Fruit fly (Drosophila melanogaster) whole organism, embryonic: ENCODE measurements around the gene yellow-e.
A peak's percentile ranks its signal among the peaks of the same experiment; 100 is the strongest.

Experiments
- Bdp1 ChIP-seq: fragments of 200-800 bp; sonication (Bioruptor generic); optimal IDR thresholded peaks from 3 replicates; lab custom pipeline; 2016; ENCODE audit warnings: missing biosample characterization, missing genetic modification characterization
- C15 ChIP-seq: fragments of 200-800 bp; sonication (Bioruptor generic); IDR thresholded peaks from 3 replicates; pipeline ENCODE4 v1.3.6; 2022; ENCODE audit warnings: missing biosample characterization, missing genetic modification characterization
- CG11247 ChIP-seq: fragments of 200-800 bp; sonication (Bioruptor generic); IDR thresholded peaks from 2 replicates; pipeline ENCODE4 v1.3.6; 2022; ENCODE audit warnings: missing biosample characterization, missing genetic modification characterization
- CG11504 ChIP-seq: fragments of 200-800 bp; sonication (Bioruptor generic); optimal IDR thresholded peaks from 3 replicates; lab custom pipeline; 2019; ENCODE audit warnings: missing biosample characterization, mild to moderate bottlenecking, missing genetic modification characterization, moderate library complexity
- CG13624 ChIP-seq: fragments of 200-800 bp; sonication (Bioruptor generic); optimal IDR thresholded peaks from 2 replicates; lab custom pipeline; 2016; ENCODE audit warnings: missing biosample characterization, missing genetic modification characterization
- CG14667 ChIP-seq: fragments of 200-800 bp; sonication (Bioruptor generic); IDR thresholded peaks from 2 replicates; pipeline ENCODE4 v1.3.6; 2022; ENCODE audit warnings: missing biosample characterization, missing genetic modification characterization
- CG15696 ChIP-seq: fragments of 200-800 bp; sonication (Bioruptor generic); optimal IDR thresholded peaks from 2 replicates; lab custom pipeline; 2019; ENCODE audit warnings: missing biosample characterization, mild to moderate bottlenecking, missing genetic modification characterization, moderate library complexity
- CG16863 ChIP-seq: fragments of 200-800 bp; sonication (Bioruptor generic); optimal IDR thresholded peaks from 3 replicates; lab custom pipeline; 2016; ENCODE audit warnings: missing biosample characterization, missing genetic modification characterization
- CG17568 ChIP-seq: fragments of 200-800 bp; sonication (Bioruptor generic); optimal IDR thresholded peaks from 2 replicates; lab custom pipeline; 2018; ENCODE audit warnings: missing biosample characterization, mild to moderate bottlenecking, missing genetic modification characterization, moderate library complexity
- CG18764 ChIP-seq: fragments of 200-800 bp; sonication (Bioruptor generic); optimal IDR thresholded peaks from 3 replicates; lab custom pipeline; 2016; ENCODE audit warnings: missing biosample characterization, missing genetic modification characterization
- CG2199 ChIP-seq: fragments of 200-800 bp; sonication (Bioruptor generic); IDR thresholded peaks from 3 replicates; pipeline ENCODE4 v1.3.6; 2022; ENCODE audit warnings: missing biosample characterization, missing genetic modification characterization
- CG3281 ChIP-seq: fragments of 200-800 bp; sonication (Bioruptor generic); optimal IDR thresholded peaks from 3 replicates; lab custom pipeline; 2017; ENCODE audit warnings: missing biosample characterization, mild to moderate bottlenecking, missing genetic modification characterization
- CG3838 ChIP-seq: fragments of 200-800 bp; sonication (Bioruptor generic); optimal IDR thresholded peaks from 3 replicates; lab custom pipeline; 2016; ENCODE audit warnings: missing biosample characterization, missing genetic modification characterization
- CG4707 ChIP-seq: fragments of 200-800 bp; sonication (Bioruptor generic); optimal IDR thresholded peaks from 2 replicates; lab custom pipeline; 2018; ENCODE audit warnings: missing biosample characterization, mild to moderate bottlenecking, missing genetic modification characterization, moderate library complexity
- CG6254 ChIP-seq: fragments of 200-800 bp; sonication (Bioruptor generic); optimal IDR thresholded peaks from 3 replicates; lab custom pipeline; 2017; ENCODE audit warnings: mild to moderate bottlenecking, missing biosample characterization, missing genetic modification reagents, missing genetic modification characterization
- CG6813 ChIP-seq: fragments of 200-800 bp; sonication (Bioruptor generic); optimal IDR thresholded peaks from 2 replicates; lab custom pipeline; 2017; ENCODE audit warnings: missing biosample characterization, missing genetic modification characterization, mild to moderate bottlenecking, moderate library complexity, missing genetic modification reagents
- CG6854 ChIP-seq: fragments of 200-800 bp; sonication (Bioruptor generic); optimal IDR thresholded peaks from 3 replicates; lab custom pipeline; 2017; ENCODE audit warnings: missing biosample characterization, mild to moderate bottlenecking, missing genetic modification characterization
- CoRest ChIP-seq: fragments of 200-800 bp; sonication (Bioruptor generic); optimal IDR thresholded peaks from 3 replicates; lab custom pipeline; 2018; ENCODE audit warnings: missing biosample characterization, mild to moderate bottlenecking, missing genetic modification characterization, moderate library complexity
- Deaf1 ChIP-seq: fragments of 200-800 bp; optimal IDR thresholded peaks from 3 replicates; lab custom pipeline; 2019; ENCODE audit warnings: missing biosample characterization, mild to moderate bottlenecking, missing genetic modification characterization, moderate library complexity
- Elba2 ChIP-seq: fragments of 200-800 bp; sonication (Bioruptor generic); optimal IDR thresholded peaks from 3 replicates; lab custom pipeline; 2016; ENCODE audit warnings: missing biosample characterization, missing genetic modification characterization
- GATAe ChIP-seq: fragments of 200-800 bp; sonication (Bioruptor generic); conservative IDR thresholded peaks from 2 replicates; pipeline ENCODE4 v1.3.6; 2022; ENCODE audit warnings: missing biosample characterization, missing genetic modification characterization
- HHEX ChIP-seq: fragments of 200-800 bp; sonication (Bioruptor generic); optimal IDR thresholded peaks from 3 replicates; lab custom pipeline; 2017; ENCODE audit warnings: missing biosample characterization, mild to moderate bottlenecking, missing genetic modification characterization, missing genetic modification reagents
- HmgZ ChIP-seq: fragments of 200-800 bp; sonication (Bioruptor generic); optimal IDR thresholded peaks from 2 replicates; lab custom pipeline; 2018; ENCODE audit warnings: missing biosample characterization, mild to moderate bottlenecking, missing genetic modification characterization
- Hsf ChIP-seq: fragments of 200-800 bp; sonication (Bioruptor generic); optimal IDR thresholded peaks from 3 replicates; lab custom pipeline; 2016; ENCODE audit warnings: missing biosample characterization, missing genetic modification characterization
- MBD-R2 ChIP-seq: fragments of 200-800 bp; sonication (Bioruptor generic); IDR thresholded peaks from 2 replicates; pipeline ENCODE4 v1.3.6; 2022; ENCODE audit warnings: missing biosample characterization, missing genetic modification characterization
- Myb ChIP-seq: fragments of 200-800 bp; sonication (Bioruptor generic); optimal IDR thresholded peaks from 2 replicates; lab custom pipeline; 2016; ENCODE audit warnings: missing biosample characterization, missing genetic modification characterization
- NC2β ChIP-seq: fragments of 200-800 bp; sonication (Bioruptor generic); optimal IDR thresholded peaks from 2 replicates; lab custom pipeline; 2016; ENCODE audit warnings: missing biosample characterization, missing genetic modification characterization
- Usf ChIP-seq: fragments of 200-800 bp; sonication (Bioruptor generic); optimal IDR thresholded peaks from 2 replicates; lab custom pipeline; 2017; ENCODE audit warnings: missing genotype, missing biosample characterization, missing genetic modification characterization
- ash1 ChIP-seq: fragments of 200-800 bp; sonication (Bioruptor generic); optimal IDR thresholded peaks from 2 replicates; lab custom pipeline; 2018; ENCODE audit warnings: missing biosample characterization, mild to moderate bottlenecking, missing genetic modification characterization
- cad ChIP-seq: fragments of >200 bp; optimal IDR thresholded peaks from 2 replicates; lab custom pipeline; 2017; ENCODE audit warnings: missing biosample characterization, missing genetic modification characterization
- crp ChIP-seq, 2 experiments: fragments of 200-800 bp; sonication (Bioruptor generic); optimal IDR thresholded peaks; 2 replicates in 1 of 2; 3 replicates in 1 of 2; lab custom pipeline; 2017; ENCODE audit warnings: missing biosample characterization in 2 of 2, missing genetic modification characterization in 2 of 2, mild to moderate bottlenecking in 1 of 2, moderate library complexity in 1 of 2
- cwo ChIP-seq: fragments of 200-800 bp; sonication (Bioruptor generic); optimal IDR thresholded peaks from 3 replicates; lab custom pipeline; 2017; ENCODE audit warnings: missing biosample characterization, missing genetic modification characterization, mild to moderate bottlenecking, moderate library complexity, missing genetic modification reagents
- dpn ChIP-seq, 2 experiments: fragments of 200-800 bp; sonication (Bioruptor generic); optimal IDR thresholded peaks; 3 replicates each; lab custom pipeline; 2016; ENCODE audit warnings: missing biosample characterization in 2 of 2, missing genetic modification characterization in 2 of 2
- esg ChIP-seq: fragments of 200-800 bp; sonication (Bioruptor generic); conservative IDR thresholded peaks from 2 replicates; pipeline ENCODE4 v1.3.6; 2022; ENCODE audit warnings: missing biosample characterization, missing genetic modification characterization
- ewg ChIP-seq: fragments of 200-800 bp; sonication (Bioruptor generic); optimal IDR thresholded peaks from 3 replicates; lab custom pipeline; 2017; ENCODE audit warnings: mild to moderate bottlenecking, missing biosample characterization, missing genetic modification reagents, missing genetic modification characterization
- jing ChIP-seq: fragments of 200-800 bp; sonication (Bioruptor generic); optimal IDR thresholded peaks from 2 replicates; lab custom pipeline; 2018; ENCODE audit warnings: missing biosample characterization, mild to moderate bottlenecking, missing genetic modification characterization
- lilli ChIP-seq: fragments of 200-800 bp; sonication (Bioruptor generic); optimal IDR thresholded peaks from 3 replicates; lab custom pipeline; 2016; ENCODE audit warnings: missing biosample characterization, missing genetic modification characterization
- mld ChIP-seq: fragments of 200-800 bp; sonication (Bioruptor generic); IDR thresholded peaks from 3 replicates; pipeline ENCODE4 v1.3.6; 2022; ENCODE audit warnings: missing biosample characterization, missing genetic modification characterization; ENCODE audit not compliant: partially characterized antibody
- org-1 ChIP-seq: fragments of 200-800 bp; sonication (Bioruptor generic); optimal IDR thresholded peaks from 2 replicates; lab custom pipeline; 2017; ENCODE audit warnings: missing biosample characterization, missing genetic modification characterization
- pita ChIP-seq: fragments of 200-800 bp; sonication (Bioruptor generic); optimal IDR thresholded peaks from 2 replicates; lab custom pipeline; 2017; ENCODE audit warnings: missing biosample characterization, mild to moderate bottlenecking, missing genetic modification characterization
- seq ChIP-seq: fragments of 200-800 bp; sonication (Bioruptor generic); IDR thresholded peaks from 2 replicates; pipeline ENCODE4 v1.3.6; 2022; ENCODE audit warnings: missing biosample characterization, missing genetic modification characterization
- sisA ChIP-seq: fragments of 200-800 bp; sonication (Bioruptor generic); IDR thresholded peaks from 2 replicates; pipeline ENCODE4 v1.3.6; 2022; ENCODE audit warnings: missing biosample characterization, missing genetic modification characterization
- sob ChIP-seq: fragments of 200-800 bp; sonication (Bioruptor generic); IDR thresholded peaks from 2 replicates; pipeline ENCODE4 v1.3.6; 2022; ENCODE audit warnings: missing biosample characterization, missing genetic modification characterization
- trem ChIP-seq: fragments of 200-800 bp; optimal IDR thresholded peaks from 3 replicates; lab custom pipeline; 2019; ENCODE audit warnings: missing biosample characterization, mild to moderate bottlenecking, missing genetic modification characterization, moderate library complexity
- trh ChIP-seq: fragments of 200-800 bp; sonication (Bioruptor generic); optimal IDR thresholded peaks from 2 replicates; lab custom pipeline; 2016; ENCODE audit warnings: missing biosample characterization, missing genetic modification characterization
- tup ChIP-seq: fragments of 200-800 bp; sonication (Bioruptor generic); optimal IDR thresholded peaks from 2 replicates; lab custom pipeline; 2016; ENCODE audit warnings: missing biosample characterization, mild to moderate bottlenecking, missing genetic modification characterization, moderate library complexity
- tx ChIP-seq: fragments of 200-800 bp; sonication (Bioruptor generic); optimal IDR thresholded peaks from 2 replicates; lab custom pipeline; 2016; ENCODE audit warnings: missing biosample characterization, missing genetic modification characterization
- wdn ChIP-seq: fragments of 200-800 bp; sonication (Bioruptor generic); IDR thresholded peaks from 2 replicates; pipeline ENCODE4 v1.3.6; 2022; ENCODE audit warnings: missing biosample characterization, missing genetic modification characterization

Gene yellow-e

dm6 chr3R:13364175-13365174 lies 50.6 kb downstream of the yellow-e start, which contains the start of gene Dic1 (continued):
- TF ChIP-seq trh (GFP tag; lab: Kevin White, UChicago) (peak; percentile 82), CG14667 (GFP tag; lab: Robert Waterston, UW) (peak; percentile 74), CG13624 (peak; percentile 92), cwo (GFP tag; lab: Kevin White, UChicago) (peak; percentile 97), Usf (peak; percentile 96), C15 (peak; percentile 65; the same call in 2 of the 3 replicates), MBD-R2 (peak; percentile 84), NC2β (GFP tag; lab: Kevin White, UChicago) (peak; percentile 81), CG2199 (GFP tag; lab: Robert Waterston, UW) (peak; percentile 77; the same call in 1 of the 3 replicates), CoRest (tag; lab: Kevin White, UChicago) (peak; percentile 99), pita (GFP tag; lab: Kevin White, UChicago) (no peak), wdn (GFP tag; lab: Robert Waterston, UW) (peak; percentile 82), HHEX (peak; percentile 97), Hsf (GFP tag; lab: Kevin White, UChicago) (peak; percentile 96), Elba2 (peak; percentile 49), dpn (GFP tag; optimal IDR thresholded peaks at IDR 0.05; lab: Kevin White, UChicago) (peak; percentile 93 to 95), crp (GFP tag; optimal IDR thresholded peaks at IDR 0.05; lab: Kevin White, UChicago) (peak in 1 of 2 experiments; percentile 59), CG15696 (tag; lab: Kevin White, UChicago) (peak; percentile 93), mld (GFP tag; lab: Robert Waterston, UW) (no peak), cad (GFP tag; lab: Kevin White, UChicago) (no peak), CG6254 (peak; percentile 95), ash1 (no peak), CG6813 (GFP tag; lab: Kevin White, UChicago) (peak; percentile 93), tx (GFP tag; lab: Kevin White, UChicago) (peak; percentile 79), seq (GFP tag; lab: Robert Waterston, UW) (peak; percentile 91), HmgZ (tag; lab: Kevin White, UChicago) (peak; percentile 88), jing (GFP tag; lab: Kevin White, UChicago) (peak; percentile 85), tup (peak; percentile 75), sisA (GFP tag; lab: Robert Waterston, UW) (peak; percentile 92), lilli (GFP tag; lab: Kevin White, UChicago) (peak; percentile 97), org-1 (GFP tag; lab: Kevin White, UChicago) (peak; percentile 96), CG4707 (peak; percentile 77), CG3838 (peak; percentile 71), esg (GFP tag; lab: Robert Waterston, UW) (peak; percentile 91), CG17568 (peak; percentile 84), Bdp1 (GFP tag; lab: Kevin White, UChicago) (peak; percentile 85), CG11247 (GFP tag; lab: Robert Waterston, UW) (peak; percentile 85), ewg (GFP tag; lab: Kevin White, UChicago) (peak; percentile 93), trem (tag; lab: Kevin White, UChicago) (peak; percentile 92), Myb (GFP tag; lab: Kevin White, UChicago) (peak; percentile 76), sob (GFP tag; lab: Robert Waterston, UW) (peak; percentile 89), CG11504 (peak; percentile 98), CG6854 (GFP tag; lab: Kevin White, UChicago) (peak; percentile 98), CG3281 (GFP tag; lab: Kevin White, UChicago) (peak; percentile 99), CG18764 (peak; percentile 93), CG16863 (GFP tag; lab: Kevin White, UChicago) (peak; percentile 87), Deaf1 (tag; lab: Kevin White, UChicago) (peak; percentile 85), GATAe (GFP tag; lab: Robert Waterston, UW) (peak; percentile 65)
